Worm (Caenorhabditis elegans) whole organism, mixed stage, embryonic: ENCODE results near the gene C53A3.3.

Experiments used
- M03D4.4 ChIP-seq: sonication (generic microtip); optimal IDR thresholded peaks from 2 replicates; lab custom pipeline; 2017; ENCODE audit warnings: mild to moderate bottlenecking, missing genetic modification characterization, missing compliant biosample characterization
- bed-3 ChIP-seq: fragments of 200-800 bp; sonication (Bioruptor generic); optimal IDR thresholded peaks from 3 replicates; lab custom pipeline; 2018; ENCODE audit warnings: mild to moderate bottlenecking, missing genetic modification characterization, moderate library complexity, missing compliant biosample characterization
- blmp-1 ChIP-seq: fragments of 150-350 bp; optimal IDR thresholded peaks from 2 replicates; lab custom pipeline; 2014; ENCODE audit warnings: missing biosample characterization, missing genetic modification characterization
- ceh-43 ChIP-seq: fragments of 200-800 bp; sonication (Bioruptor generic); optimal IDR thresholded peaks from 2 replicates; lab custom pipeline; 2018; ENCODE audit warnings: mild to moderate bottlenecking, missing genetic modification characterization, moderate library complexity, missing compliant biosample characterization
- ceh-83 ChIP-seq: fragments of 200-800 bp; sonication (Bioruptor generic); optimal IDR thresholded peaks from 2 replicates; lab custom pipeline; 2018; ENCODE audit warnings: mild to moderate bottlenecking, missing genetic modification characterization, missing compliant biosample characterization
- cnd-1 ChIP-seq: fragments of 200-800 bp; sonication (Bioruptor generic); optimal IDR thresholded peaks from 2 replicates; lab custom pipeline; 2018; ENCODE audit warnings: mild to moderate bottlenecking, missing genetic modification characterization, missing compliant biosample characterization
- drap-1 ChIP-seq: fragments of 200-800 bp; sonication (Bioruptor generic); optimal IDR thresholded peaks from 3 replicates; lab custom pipeline; 2018; ENCODE audit warnings: mild to moderate bottlenecking, missing genetic modification characterization, missing compliant biosample characterization
- elt-1 ChIP-seq: sonication (generic microtip); optimal IDR thresholded peaks from 2 replicates; lab custom pipeline; 2017; ENCODE audit warnings: missing genetic modification characterization, mild to moderate bottlenecking, missing compliant biosample characterization, antibody characterized with exemption, moderate library complexity, borderline replicate concordance; ENCODE audit not compliant: insufficient read depth
- elt-3 ChIP-seq: fragments of 150-350 bp; optimal IDR thresholded peaks from 2 replicates; lab custom pipeline; 2014; ENCODE audit warnings: missing biosample characterization, missing genetic modification characterization
- ham-2 ChIP-seq: fragments of 200-800 bp; sonication (Bioruptor generic); optimal IDR thresholded peaks from 2 replicates; lab custom pipeline; 2018; ENCODE audit warnings: mild to moderate bottlenecking, missing genetic modification characterization, missing compliant biosample characterization
- lin-13 ChIP-seq: fragments of 150-350 bp; optimal IDR thresholded peaks from 2 replicates; lab custom pipeline; 2014; ENCODE audit warnings: missing biosample characterization, missing genetic modification characterization
- lin-32 ChIP-seq: fragments of 200-800 bp; sonication (Bioruptor generic); optimal IDR thresholded peaks from 2 replicates; lab custom pipeline; 2018; ENCODE audit warnings: mild to moderate bottlenecking, missing genetic modification characterization, missing compliant biosample characterization
- lsy-2 ChIP-seq: fragments of 150-350 bp; optimal IDR thresholded peaks from 2 replicates; lab custom pipeline; 2014; ENCODE audit warnings: missing biosample characterization, missing genetic modification characterization
- mab-5 ChIP-seq: fragments of 150-350 bp; optimal IDR thresholded peaks from 2 replicates; lab custom pipeline; 2014; ENCODE audit warnings: missing biosample characterization, missing genetic modification characterization
- mep-1 ChIP-seq: fragments of 150-350 bp; optimal IDR thresholded peaks from 2 replicates; lab custom pipeline; 2017; ENCODE audit warnings: missing biosample characterization, missing genetic modification reagents, missing genetic modification characterization, inconsistent platforms
- mls-2 ChIP-seq: sonication (generic microtip); optimal IDR thresholded peaks from 2 replicates; lab custom pipeline; 2016; ENCODE audit warnings: mild to moderate bottlenecking, missing genetic modification characterization, moderate library complexity, missing compliant biosample characterization
- nhr-12 ChIP-seq: fragments of 150-350 bp; optimal IDR thresholded peaks from 2 replicates; lab custom pipeline; 2014; ENCODE audit warnings: missing biosample characterization, missing genetic modification characterization
- nhr-2 ChIP-seq: fragments of 150-350 bp; optimal IDR thresholded peaks from 2 replicates; lab custom pipeline; 2014; ENCODE audit warnings: missing biosample characterization, missing genetic modification characterization
- nhr-237 ChIP-seq: fragments of 150-350 bp; optimal IDR thresholded peaks from 2 replicates; lab custom pipeline; 2014; ENCODE audit warnings: missing biosample characterization, missing genetic modification characterization
- nhr-28 ChIP-seq: fragments of 150-350 bp; optimal IDR thresholded peaks from 2 replicates; lab custom pipeline; 2014; ENCODE audit warnings: missing biosample characterization, missing genetic modification characterization
- nhr-76 ChIP-seq: sonication (generic microtip); optimal IDR thresholded peaks from 2 replicates; lab custom pipeline; 2017; ENCODE audit warnings: missing biosample characterization, missing genetic modification characterization
- pha-4 ChIP-seq: fragments of 150-350 bp; optimal IDR thresholded peaks from 2 replicates; lab custom pipeline; 2018; ENCODE audit warnings: missing biosample characterization, missing genetic modification reagents, missing genetic modification characterization
- sem-2 ChIP-seq: fragments of 200-800 bp; sonication (Bioruptor generic); optimal IDR thresholded peaks from 2 replicates; lab custom pipeline; 2018; ENCODE audit warnings: mild to moderate bottlenecking, missing genetic modification characterization, missing compliant biosample characterization
- snpc-4 ChIP-seq: fragments of 150-350 bp; optimal IDR thresholded peaks from 2 replicates; lab custom pipeline; 2014; ENCODE audit warnings: missing biosample characterization, missing genetic modification characterization
- sptf-1 ChIP-seq: sonication (generic microtip); optimal IDR thresholded peaks from 2 replicates; lab custom pipeline; 2017; ENCODE audit warnings: mild to moderate bottlenecking, missing genetic modification characterization, moderate library complexity, missing compliant biosample characterization
- tbx-8 ChIP-seq: fragments of 200-800 bp; sonication (Bioruptor generic); optimal IDR thresholded peaks from 2 replicates; lab custom pipeline; 2018; ENCODE audit warnings: mild to moderate bottlenecking, missing genetic modification characterization, moderate library complexity, missing compliant biosample characterization
- unc-120 ChIP-seq: sonication (generic microtip); optimal IDR thresholded peaks from 2 replicates; lab custom pipeline; 2017; ENCODE audit warnings: missing genetic modification characterization, missing compliant biosample characterization; ENCODE audit not compliant: poor library complexity, severe bottlenecking
- unc-39 ChIP-seq: fragments of 150-350 bp; optimal IDR thresholded peaks from 2 replicates; lab custom pipeline; 2014; ENCODE audit warnings: missing biosample characterization, missing genetic modification characterization
- unc-62 ChIP-seq: fragments of 150-350 bp; optimal IDR thresholded peaks from 2 replicates; lab custom pipeline; 2014; ENCODE audit warnings: missing biosample characterization, missing genetic modification reagents, missing genetic modification characterization
- zip-8 ChIP-seq: fragments of 150-350 bp; optimal IDR thresholded peaks from 2 replicates; lab custom pipeline; 2014; ENCODE audit warnings: missing biosample characterization, missing genetic modification characterization
- ztf-11 ChIP-seq: fragments of 150-350 bp; optimal IDR thresholded peaks from 2 replicates; lab custom pipeline; 2014; ENCODE audit warnings: missing biosample characterization, missing genetic modification characterization

The C53A3.3 gene

ce11 chrV:5716508-5716907 is 39.8 kb upstream of the C53A3.3 start, which contains the start of gene K09H11.9:
TSS of gene K09H11.9 (minus strand) at chrV:5716608.
- TF ChIP-seq elt-1 (no peak), lin-13 (tag; lab: Kevin White, UChicago) (no peak), drap-1 (GFP tag; lab: Kevin White, UChicago) (no peak), nhr-237 (tag; lab: Kevin White, UChicago) (no peak), ztf-11 (tag; lab: Kevin White, UChicago) (no peak), sptf-1 (tag; lab: Kevin White, UChicago) (no peak), lin-32 (GFP tag; lab: Kevin White, UChicago) (no peak), bed-3 (no peak), ham-2 (no peak), elt-3 (tag; lab: Kevin White, UChicago) (no peak), blmp-1 (tag; lab: Kevin White, UChicago) (no peak), zip-8 (no peak), sem-2 (no peak), tbx-8 (no peak), ceh-83 (no peak), unc-62 (GFP tag; lab: Kevin White, UChicago) (no peak), unc-120 (no peak), nhr-12 (no peak), nhr-2 (tag; lab: Kevin White, UChicago) (no peak)

DNA sequence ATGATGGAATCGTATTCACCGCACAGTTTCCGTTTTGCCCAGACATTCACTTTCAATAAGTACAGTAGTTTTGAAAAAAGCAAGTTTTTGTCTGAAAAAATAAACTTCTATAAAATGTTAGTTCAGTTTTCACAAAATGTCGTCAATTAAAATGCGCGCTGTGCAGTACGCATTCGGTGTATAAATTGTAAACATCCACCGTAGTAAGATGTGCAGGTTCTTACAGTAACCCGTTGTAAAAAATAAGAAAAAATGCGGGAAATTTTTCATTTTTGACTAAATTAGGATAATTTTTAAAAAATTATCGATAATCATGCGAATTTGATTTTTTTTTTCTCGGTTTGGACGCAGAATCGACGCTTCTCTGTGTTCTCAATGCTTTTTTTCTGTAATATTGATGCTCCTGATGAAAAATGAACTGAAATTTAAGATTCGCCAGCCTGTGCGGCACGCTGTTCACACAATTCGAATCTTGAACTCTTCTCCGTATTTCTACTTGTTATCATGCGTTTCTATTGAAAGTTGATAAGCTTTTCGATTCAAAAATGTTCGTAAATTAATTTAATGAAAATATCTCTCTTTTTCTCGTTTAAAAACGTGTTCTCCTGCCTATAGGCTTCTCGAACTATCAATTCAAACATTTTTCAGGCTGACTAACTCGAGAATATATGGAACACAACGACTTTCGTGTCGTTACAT is 38.9 kb upstream of the C53A3.3 start, which contains the start of gene rga-3:
Gene rga-3 (plus strand): TSS at position 649 of the 699 bp plus-strand sequence.
- TF ChIP-seq tbx-8 (no peak), elt-1 (no peak)

DNA sequence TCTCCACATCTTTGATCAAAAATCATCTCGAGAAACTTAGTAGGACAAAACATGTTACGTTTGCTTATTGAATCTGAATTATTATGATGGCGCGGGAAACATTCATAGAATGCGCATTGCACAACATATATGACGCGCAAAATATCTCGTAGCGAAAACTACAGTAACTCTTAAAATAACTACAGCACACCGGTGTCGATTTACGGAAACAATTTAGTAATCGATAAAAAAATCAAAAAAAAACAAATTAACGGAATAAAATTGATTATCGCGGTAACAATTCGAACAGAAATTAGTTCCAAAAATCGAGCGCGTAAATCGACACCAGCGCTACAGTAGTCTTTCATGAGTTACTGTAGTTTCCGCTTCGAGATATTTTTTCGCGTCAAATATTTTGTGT is 34.2 kb upstream of the C53A3.3 start:
- TF ChIP-seq unc-62 (GFP tag; lab: Kevin White, UChicago) (no peak), pha-4 (tag; lab: Kevin White, UChicago) (no peak), unc-120 (no peak), lin-32 (GFP tag; lab: Kevin White, UChicago) (no peak), snpc-4 (tag; lab: Kevin White, UChicago) (no peak), tbx-8 (no peak), zip-8 (no peak), nhr-28 (tag; lab: Kevin White, UChicago) (no peak), elt-3 (tag; lab: Kevin White, UChicago) (no peak), ztf-11 (tag; lab: Kevin White, UChicago) (no peak), mep-1 (no peak), unc-39 (tag; lab: Kevin White, UChicago) (no peak), lin-13 (tag; lab: Kevin White, UChicago) (no peak)

- TF ChIP-seq ceh-43 (GFP tag; lab: Kevin White, UChicago): no peak
- no peak for TF ChIP-seq mls-2
- no peak for TF ChIP-seq unc-62 (GFP tag; lab: Kevin White, UChicago)
- no peak for TF ChIP-seq lsy-2 (tag; lab: Kevin White, UChicago)
- no peak for TF ChIP-seq elt-3 (tag; lab: Kevin White, UChicago)
- TF ChIP-seq nhr-237 (tag; lab: Kevin White, UChicago): no peak
- TF ChIP-seq lin-13 (tag; lab: Kevin White, UChicago): no peak
- TF ChIP-seq nhr-12: no peak
- TF ChIP-seq nhr-2 (tag; lab: Kevin White, UChicago): no peak
- no peak for TF ChIP-seq M03D4.4
- TF ChIP-seq nhr-28 (tag; lab: Kevin White, UChicago): no peak
- TF ChIP-seq bed-3: no peak
- no peak for TF ChIP-seq snpc-4 (tag; lab: Kevin White, UChicago)
- TF ChIP-seq mab-5: no peak
- TF ChIP-seq, all 35 proteins: peak for 0
These were observed 31.9 kb upstream of the C53A3.3 start for ce11 chrV:5724395-5724794.

DNA sequence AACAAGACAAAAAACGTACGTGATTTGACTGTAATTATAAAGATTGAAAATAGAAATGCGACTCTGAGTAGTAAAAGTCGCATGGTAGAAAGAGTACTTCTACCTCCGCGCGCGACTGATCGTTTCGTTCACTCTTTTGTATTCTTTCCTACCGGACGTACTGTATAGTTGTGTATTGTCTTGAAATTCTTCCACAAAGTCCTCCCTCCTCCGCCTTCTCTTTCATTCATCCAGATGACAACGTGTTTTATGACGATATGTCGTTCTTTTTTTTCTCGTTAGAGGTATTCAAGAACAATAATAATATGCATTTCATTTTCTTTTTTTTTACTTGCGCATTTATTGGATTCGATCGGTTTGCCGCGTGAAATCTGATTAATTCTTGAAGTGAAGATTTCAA is 29.8 kb upstream of the C53A3.3 start, which contains the start of gene K09H11.4:
Gene K09H11.4 (minus strand): TSS at position 101 of the 400 bp plus-strand sequence.
- TF ChIP-seq nhr-237 (tag; lab: Kevin White, UChicago) (no peak), unc-62 (GFP tag; lab: Kevin White, UChicago) (no peak), mls-2 (no peak), drap-1 (GFP tag; lab: Kevin White, UChicago) (no peak), mep-1 (no peak), sem-2 (no peak), nhr-76 (tag; lab: Kevin White, UChicago) (no peak), lin-13 (tag; lab: Kevin White, UChicago) (no peak), ham-2 (no peak), bed-3 (no peak), cnd-1 (tag; lab: Kevin White, UChicago) (no peak), M03D4.4 (no peak), unc-120 (no peak), pha-4 (tag; lab: Kevin White, UChicago) (no peak), blmp-1 (tag; lab: Kevin White, UChicago) (no peak), lin-32 (GFP tag; lab: Kevin White, UChicago) (no peak)
